Fruit fly (Drosophila melanogaster) whole organism, wandering third instar larva: ENCODE results near the gene CG7966.

Experiments
- Abd-B ChIP-seq: fragments of >200 bp; optimal IDR thresholded peaks from 2 replicates; lab custom pipeline; 2017; ENCODE audit warnings: missing biosample characterization, missing genetic modification characterization
- CG32264 ChIP-seq: fragments of 200-800 bp; sonication (Bioruptor generic); optimal IDR thresholded peaks from 2 replicates; lab custom pipeline; 2016; ENCODE audit warnings: missing biosample characterization, missing genetic modification characterization
- CG9705 ChIP-seq: fragments of 200-800 bp; sonication (Bioruptor generic); optimal IDR thresholded peaks from 2 replicates; lab custom pipeline; 2018; ENCODE audit warnings: missing biosample characterization, mild to moderate bottlenecking, missing genetic modification characterization
- CrebA ChIP-seq: fragments of 200-800 bp; sonication (Bioruptor generic); optimal IDR thresholded peaks from 2 replicates; lab custom pipeline; 2016; ENCODE audit warnings: missing biosample characterization, mild to moderate bottlenecking, missing genetic modification characterization, borderline replicate concordance
- Dfd ChIP-seq: fragments of >200 bp; optimal IDR thresholded peaks from 2 replicates; lab custom pipeline; 2017; ENCODE audit warnings: missing biosample characterization, missing genetic modification characterization
- Dif ChIP-seq: fragments of 200-275, 200-300 bp; sonication (Bioruptor generic); optimal IDR thresholded peaks from 2 replicates; lab custom pipeline; 2018; ENCODE audit warnings: missing biosample characterization, missing genetic modification characterization; ENCODE audit not compliant: partially characterized antibody
- HLH106 ChIP-seq: fragments of 200-800 bp; optimal IDR thresholded peaks from 3 replicates; lab custom pipeline; 2019; ENCODE audit warnings: missing biosample characterization, mild to moderate bottlenecking, missing genetic modification characterization, moderate library complexity
- Hnf4 ChIP-seq: fragments of 200-800 bp; sonication (Bioruptor generic); optimal IDR thresholded peaks from 2 replicates; lab custom pipeline; 2016; ENCODE audit warnings: missing biosample characterization, mild to moderate bottlenecking, missing genetic modification characterization
- Hr78 ChIP-seq: fragments of >200 bp; optimal IDR thresholded peaks from 2 replicates; lab custom pipeline; 2017; ENCODE audit warnings: missing biosample characterization, missing genetic modification characterization
- Hr83 ChIP-seq: fragments of 200-300 bp; sonication (Bioruptor generic); optimal IDR thresholded peaks from 2 replicates; lab custom pipeline; 2016; ENCODE audit warnings: missing biosample characterization, mild to moderate bottlenecking, missing genetic modification characterization, moderate library complexity; ENCODE audit not compliant: poor library complexity, severe bottlenecking
- Jra ChIP-seq: sonication (Bioruptor generic); optimal IDR thresholded peaks from 2 replicates; lab custom pipeline; 2016; ENCODE audit warnings: missing biosample characterization, missing genetic modification characterization
- Mio ChIP-seq: sonication (Bioruptor generic); optimal IDR thresholded peaks from 2 replicates; lab custom pipeline; 2016; ENCODE audit warnings: missing biosample characterization, missing genetic modification characterization
- Myc ChIP-seq: fragments of >200 bp; optimal IDR thresholded peaks from 2 replicates; lab custom pipeline; 2017
- N ChIP-seq: fragments of >200 bp; optimal IDR thresholded peaks from 2 replicates; lab custom pipeline; 2018; ENCODE audit warnings: missing biosample characterization, missing external identifiers, missing genetic modification characterization
- OdsH ChIP-seq: fragments of 200-800 bp; sonication (Bioruptor generic); optimal IDR thresholded peaks from 2 replicates; lab custom pipeline; 2016; ENCODE audit warnings: missing biosample characterization, mild to moderate bottlenecking, missing genetic modification characterization
- Sp1 ChIP-seq: fragments of 200-800 bp; sonication (Bioruptor generic); optimal IDR thresholded peaks from 3 replicates; lab custom pipeline; 2019; ENCODE audit warnings: missing biosample characterization, mild to moderate bottlenecking, missing genetic modification characterization, moderate library complexity
- Vsx2 ChIP-seq: fragments of 200-300, 225-300 bp; sonication (Bioruptor generic); optimal IDR thresholded peaks from 2 replicates; lab custom pipeline; 2018; ENCODE audit warnings: missing biosample characterization, missing genetic modification characterization; ENCODE audit not compliant: partially characterized antibody
- br ChIP-seq: fragments of 200-800 bp; sonication (Bioruptor generic); optimal IDR thresholded peaks from 2 replicates; lab custom pipeline; 2016; ENCODE audit warnings: missing biosample characterization, missing genetic modification characterization
- brk ChIP-seq: fragments of 200-800 bp; sonication (Bioruptor generic); optimal IDR thresholded peaks from 2 replicates; lab custom pipeline; 2016; ENCODE audit warnings: missing biosample characterization, mild to moderate bottlenecking, missing genetic modification characterization
- dmrt93B ChIP-seq: fragments of 200-800 bp; sonication (Bioruptor generic); optimal IDR thresholded peaks from 2 replicates; lab custom pipeline; 2018; ENCODE audit warnings: missing biosample characterization, mild to moderate bottlenecking, missing genetic modification characterization
- dsf ChIP-seq: sonication (Bioruptor generic); optimal IDR thresholded peaks from 2 replicates; lab custom pipeline; 2016; ENCODE audit warnings: missing biosample characterization, missing genetic modification characterization, borderline replicate concordance
- ey ChIP-seq: fragments of 200-800 bp; sonication (Bioruptor generic); optimal IDR thresholded peaks from 2 replicates; lab custom pipeline; 2016; ENCODE audit warnings: missing biosample characterization, missing genetic modification characterization
- foxo ChIP-seq, 2 experiments: fragments of 200-800 bp; sonication (Bioruptor generic); optimal IDR thresholded peaks; 2 replicates in 1 of 2; 3 replicates in 1 of 2; lab custom pipeline; 2016 to 2017; ENCODE audit warnings: missing biosample characterization in 2 of 2, missing genetic modification characterization in 2 of 2
- fru ChIP-seq: fragments of 200-800 bp; sonication (Bioruptor generic); optimal IDR thresholded peaks from 3 replicates; lab custom pipeline; 2016; ENCODE audit warnings: missing biosample characterization, mild to moderate bottlenecking, missing genetic modification characterization
- h ChIP-seq: fragments of 200-800 bp; sonication (Bioruptor generic); optimal IDR thresholded peaks from 3 replicates; lab custom pipeline; 2016; ENCODE audit warnings: missing biosample characterization, mild to moderate bottlenecking, missing genetic modification characterization
- jim ChIP-seq: fragments of 175-275, 200-325 bp; sonication (Bioruptor generic); optimal IDR thresholded peaks from 2 replicates; lab custom pipeline; 2016; ENCODE audit warnings: missing biosample characterization, mild to moderate bottlenecking, missing genetic modification characterization
- pan ChIP-seq: fragments of >200 bp; optimal IDR thresholded peaks from 2 replicates; lab custom pipeline; 2017
- rgr ChIP-seq: fragments of 200-800 bp; sonication (Bioruptor generic); optimal IDR thresholded peaks from 3 replicates; lab custom pipeline; 2016; ENCODE audit warnings: missing biosample characterization, mild to moderate bottlenecking, missing genetic modification characterization
- sage ChIP-seq: fragments of 200-800 bp; sonication (Bioruptor generic); optimal IDR thresholded peaks from 2 replicates; lab custom pipeline; 2016; ENCODE audit warnings: missing biosample characterization, mild to moderate bottlenecking, missing genetic modification characterization
- sv ChIP-seq: fragments of 200-800 bp; sonication (Bioruptor generic); optimal IDR thresholded peaks from 3 replicates; lab custom pipeline; 2016; ENCODE audit warnings: missing biosample characterization, missing genetic modification characterization
- tai ChIP-seq: sonication (Bioruptor generic); optimal IDR thresholded peaks from 2 replicates; lab custom pipeline; 2016; ENCODE audit warnings: missing biosample characterization, missing genetic modification characterization
- usp ChIP-seq: fragments of >200 bp; optimal IDR thresholded peaks from 2 replicates; lab custom pipeline; 2017; ENCODE audit warnings: missing biosample characterization, missing genetic modification characterization
- woc ChIP-seq: sonication (Bioruptor generic); optimal IDR thresholded peaks from 2 replicates; lab custom pipeline; 2016; ENCODE audit warnings: missing biosample characterization, mild to moderate bottlenecking, missing genetic modification characterization

Gene CG7966

DNA sequence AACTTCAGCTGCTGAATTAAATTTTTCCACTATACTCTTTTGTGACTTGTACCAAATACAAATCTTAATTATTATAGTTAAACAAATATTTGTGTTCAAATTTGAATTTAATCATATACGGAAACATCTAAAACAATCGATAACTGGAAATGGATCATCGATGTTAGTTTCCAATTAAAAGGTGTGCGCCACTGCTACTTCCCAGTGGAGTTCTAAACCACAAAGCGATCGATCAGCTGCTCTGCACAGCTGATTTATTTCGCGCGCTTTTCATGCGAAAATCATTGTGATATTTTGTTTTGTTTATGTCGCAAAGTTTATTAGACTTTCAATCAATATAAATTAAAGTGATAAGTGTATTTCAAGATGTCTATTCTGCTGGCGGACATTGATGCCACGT lies 37.1 kb upstream of the CG7966 start, which contains the start of gene timeout:
TSS of gene timeout (plus strand) at position 257 of the 400 bp plus-strand sequence.
- TF ChIP-seq Vsx2 (GFP tag; lab: Kevin White, UChicago) (no peak), CrebA (no peak), woc (GFP tag; lab: Kevin White, UChicago) (no peak), usp (GFP tag; lab: Kevin White, UChicago) (no peak), Dif (no peak), pan (no peak), Mio (no peak), tai (GFP tag; lab: Kevin White, UChicago) (no peak), Abd-B (no peak), Hr83 (GFP tag; lab: Kevin White, UChicago) (no peak), Hr78 (GFP tag; lab: Kevin White, UChicago) (no peak), dsf (no peak), CG9705 (GFP tag; lab: Kevin White, UChicago) (no peak)

- TF ChIP-seq Hr78 (GFP tag; lab: Kevin White, UChicago) (no peak), Dif (no peak), Hr83 (GFP tag; lab: Kevin White, UChicago) (no peak), Jra (no peak), OdsH (GFP tag; lab: Kevin White, UChicago) (no peak), HLH106 (tag; lab: Kevin White, UChicago) (no peak), rgr (GFP tag; lab: Kevin White, UChicago) (no peak), brk (GFP tag; lab: Kevin White, UChicago) (no peak), foxo (GFP tag; optimal IDR thresholded peaks at IDR 0.05; lab: Kevin White, UChicago) (no peak), Vsx2 (GFP tag; lab: Kevin White, UChicago) (no peak), dmrt93B (GFP tag; lab: Kevin White, UChicago) (no peak), Myc (no peak), sv (GFP tag; lab: Kevin White, UChicago) (no peak), Hnf4 (GFP tag; lab: Kevin White, UChicago) (no peak), fru (no peak), sage (GFP tag; lab: Kevin White, UChicago) (no peak), pan (no peak), Dfd (GFP tag; lab: Kevin White, UChicago) (no peak), ey (GFP tag; lab: Kevin White, UChicago) (no peak)
- TF ChIP-seq, all 38 proteins: peak for 0
Measured at dm6 chr3R:13085924-13086323, 34.7 kb upstream of the CG7966 start, which contains the start of gene CG43063. TSS of gene CG43063 (plus strand) at chr3R:13086224.

DNA sequence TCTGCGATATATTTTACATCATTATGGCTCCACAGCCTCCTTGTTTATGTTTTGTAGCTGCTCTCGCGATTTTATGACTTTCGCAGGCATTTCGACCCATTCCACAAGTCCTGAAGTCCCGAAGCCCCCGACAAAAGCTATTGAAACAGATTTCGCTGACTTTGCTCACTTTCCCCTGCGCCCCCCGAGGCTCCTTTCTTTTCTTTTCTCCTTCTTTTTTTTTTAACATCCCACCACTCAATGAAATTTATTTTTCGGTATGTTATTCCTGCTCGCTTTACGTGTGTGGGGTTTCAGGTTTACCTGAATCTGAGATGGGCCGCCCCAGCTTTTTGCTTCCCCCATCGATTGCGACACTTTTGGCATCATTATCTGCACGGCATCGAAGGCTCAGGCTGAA lies 31.1 kb upstream of the CG7966 start:
- no peak for TF ChIP-seq sage (GFP tag; lab: Kevin White, UChicago)
- no peak for TF ChIP-seq dmrt93B (GFP tag; lab: Kevin White, UChicago)
- TF ChIP-seq N (GFP tag; lab: Kevin White, UChicago): no peak
- no peak for TF ChIP-seq Dfd (GFP tag; lab: Kevin White, UChicago)
- no peak for TF ChIP-seq pan
- no peak for TF ChIP-seq br (GFP tag; lab: Kevin White, UChicago)
- TF ChIP-seq Hr83 (GFP tag; lab: Kevin White, UChicago): no peak
- no peak for TF ChIP-seq CG9705 (GFP tag; lab: Kevin White, UChicago)
- no peak for TF ChIP-seq CG32264 (GFP tag; lab: Kevin White, UChicago)
- no peak for TF ChIP-seq HLH106 (tag; lab: Kevin White, UChicago)
- no peak for TF ChIP-seq Abd-B
- no peak for TF ChIP-seq CrebA
- no peak for TF ChIP-seq jim
- TF ChIP-seq h: no peak
- TF ChIP-seq Myc: no peak
- no peak for TF ChIP-seq foxo (GFP tag; optimal IDR thresholded peaks at IDR 0.05; lab: Kevin White, UChicago)
- no peak for TF ChIP-seq Hnf4 (GFP tag; lab: Kevin White, UChicago)
- TF ChIP-seq Hr78 (GFP tag; lab: Kevin White, UChicago): no peak
- no peak for TF ChIP-seq Sp1 (GFP tag; lab: Kevin White, UChicago)
- TF ChIP-seq, all 38 proteins: peak for 0

- TF ChIP-seq fru (no peak), brk (GFP tag; lab: Kevin White, UChicago) (peak; percentile 60), Myc (peak; percentile 96), HLH106 (tag; lab: Kevin White, UChicago) (peak; percentile 19), tai (GFP tag; lab: Kevin White, UChicago) (peak; percentile 21), br (GFP tag; lab: Kevin White, UChicago) (no peak), foxo (GFP tag; optimal IDR thresholded peaks at IDR 0.05; lab: Kevin White, UChicago) (peak in 1 of 2 experiments; percentile 10)
Measured at dm6 chr3R:13078263-13078662, 27.0 kb upstream of the CG7966 start.
